Fruit fly (Drosophila melanogaster) whole organism, adult: ENCODE data around the gene Poxm.

Source experiments
- CG11617 ChIP-seq: fragments of 200-800 bp; sonication (Bioruptor generic); optimal IDR thresholded peaks from 2 replicates; lab custom pipeline; 2017; ENCODE audit warnings: mild to moderate bottlenecking, missing biosample characterization, missing genetic modification reagents, missing genetic modification characterization
- CG12768 ChIP-seq: fragments of 200-800 bp; sonication (Bioruptor generic); optimal IDR thresholded peaks from 2 replicates; lab custom pipeline; 2017; ENCODE audit warnings: missing biosample characterization, missing genetic modification characterization, mild to moderate bottlenecking, moderate library complexity, missing genetic modification reagents
- CG14711 ChIP-seq: fragments of 200-800 bp; sonication (Bioruptor generic); optimal IDR thresholded peaks from 2 replicates; lab custom pipeline; 2018; ENCODE audit warnings: missing biosample characterization, mild to moderate bottlenecking, missing genetic modification characterization, moderate library complexity
- CG1620 ChIP-seq: fragments of 200-800 bp; sonication (Bioruptor generic); optimal IDR thresholded peaks from 2 replicates; lab custom pipeline; 2016; ENCODE audit warnings: missing biosample characterization, missing genetic modification characterization
- CG33017 ChIP-seq: fragments of 200-800 bp; sonication (Bioruptor generic); optimal IDR thresholded peaks from 2 replicates; lab custom pipeline; 2018; ENCODE audit warnings: missing biosample characterization, mild to moderate bottlenecking, missing genetic modification characterization, moderate library complexity
- CG5204 ChIP-seq: fragments of 200-800 bp; sonication (Bioruptor generic); optimal IDR thresholded peaks from 2 replicates; lab custom pipeline; 2016; ENCODE audit warnings: missing biosample characterization, missing genetic modification characterization
- CG7045 ChIP-seq: fragments of 200-800 bp; sonication (Bioruptor generic); optimal IDR thresholded peaks from 2 replicates; lab custom pipeline; 2017; ENCODE audit warnings: missing biosample characterization, mild to moderate bottlenecking, missing genetic modification characterization
- CG7101 ChIP-seq: fragments of 200-800 bp; sonication (Bioruptor generic); optimal IDR thresholded peaks from 2 replicates; lab custom pipeline; 2018; ENCODE audit warnings: missing biosample characterization, mild to moderate bottlenecking, missing genetic modification characterization, moderate library complexity
- Clk ChIP-seq: fragments of 200-800 bp; sonication (Bioruptor generic); optimal IDR thresholded peaks from 2 replicates; lab custom pipeline; 2017; ENCODE audit warnings: missing biosample characterization, missing genetic modification characterization
- Crg-1 ChIP-seq: fragments of 200-800 bp; sonication (Bioruptor generic); optimal IDR thresholded peaks from 2 replicates; lab custom pipeline; 2016; ENCODE audit warnings: missing biosample characterization, missing genetic modification characterization
- Hr96 ChIP-seq: fragments of 200-800 bp; sonication (Bioruptor generic); optimal IDR thresholded peaks from 2 replicates; lab custom pipeline; 2016; ENCODE audit warnings: missing biosample characterization, missing genetic modification characterization
- Mnt ChIP-seq: fragments of 200-800 bp; sonication (Bioruptor generic); optimal IDR thresholded peaks from 2 replicates; lab custom pipeline; 2016; ENCODE audit warnings: missing biosample characterization, mild to moderate bottlenecking, missing genetic modification characterization
- bab1 ChIP-seq: fragments of 200-800 bp; sonication (Bioruptor generic); optimal IDR thresholded peaks from 3 replicates; lab custom pipeline; 2019; ENCODE audit warnings: missing biosample characterization, mild to moderate bottlenecking, missing genetic modification characterization, moderate library complexity
- cic ChIP-seq: fragments of 200-800 bp; sonication (Bioruptor generic); optimal IDR thresholded peaks from 2 replicates; lab custom pipeline; 2017; ENCODE audit warnings: missing biosample characterization, mild to moderate bottlenecking, missing genetic modification characterization, moderate library complexity
- cnc ChIP-seq, 2 experiments: fragments of >200 bp; optimal IDR thresholded peaks; 2 replicates each; lab custom pipeline; 2017
- kay ChIP-seq: fragments of 200-800 bp; sonication (Bioruptor generic); peaks from one replicate; lab custom pipeline; 2016; ENCODE audit warnings: missing biosample characterization, missing genetic modification characterization, borderline replicate concordance
- ovo ChIP-seq: fragments of 200-800 bp; sonication (Bioruptor generic); optimal IDR thresholded peaks from 2 replicates; lab custom pipeline; 2016; ENCODE audit warnings: missing biosample characterization, missing genetic modification characterization
- pad ChIP-seq: fragments of 200-800 bp; sonication (Bioruptor generic); optimal IDR thresholded peaks from 3 replicates; lab custom pipeline; 2017; ENCODE audit warnings: missing biosample characterization, missing genetic modification characterization, mild to moderate bottlenecking, moderate library complexity, missing genetic modification reagents
- tj ChIP-seq: fragments of 200-800 bp; sonication (Bioruptor generic); optimal IDR thresholded peaks from 3 replicates; lab custom pipeline; 2017; ENCODE audit warnings: missing biosample characterization, mild to moderate bottlenecking, missing genetic modification characterization, moderate library complexity
- toe ChIP-seq: fragments of 200-800 bp; sonication (Bioruptor generic); optimal IDR thresholded peaks from 2 replicates; lab custom pipeline; 2016; ENCODE audit warnings: missing biosample characterization, missing genetic modification characterization

Poxm gene

dm6 chr3R:8300928-8301752 is 32.5 kb downstream of the Poxm start, which contains the start of the genes CG9626 and mRpL1:
Gene CG9626 (minus strand): TSS chr3R:8300978.
Gene mRpL1 (plus strand): TSS chr3R:8301440.
- no peak for TF ChIP-seq Hr96 (GFP tag; lab: Kevin White, UChicago)
- no peak for TF ChIP-seq tj
- TF ChIP-seq CG12768 = no peak
- peak; percentile 34 for TF ChIP-seq bab1 (GFP tag; lab: Kevin White, UChicago)
- no peak for TF ChIP-seq CG14711 (tag; lab: Kevin White, UChicago)
- TF ChIP-seq Crg-1 = no peak
- peak; percentile 19 for TF ChIP-seq pad (GFP tag; lab: Kevin White, UChicago)
- no peak for TF ChIP-seq toe (GFP tag; lab: Kevin White, UChicago)
- TF ChIP-seq cic (GFP tag; lab: Kevin White, UChicago) = no peak
- no peak for TF ChIP-seq cnc (optimal IDR thresholded peaks at IDR 0.05; lab: Kevin White, UChicago)
- TF ChIP-seq CG33017 (tag; lab: Kevin White, UChicago) = no peak
- TF ChIP-seq CG5204 (GFP tag; lab: Kevin White, UChicago) = no peak
- TF ChIP-seq kay (GFP tag; lab: Kevin White, UChicago) = peak; percentile 73
- no peak for TF ChIP-seq CG1620 (GFP tag; lab: Kevin White, UChicago)
- no peak for TF ChIP-seq Clk (GFP tag; lab: Kevin White, UChicago)
- no peak for TF ChIP-seq CG7045 (GFP tag; lab: Kevin White, UChicago)
- peak; percentile 50 for TF ChIP-seq Mnt (GFP tag; lab: Kevin White, UChicago)
- no peak for TF ChIP-seq ovo
- TF ChIP-seq CG11617 (GFP tag; lab: Kevin White, UChicago) = peak; percentile 0
- peak; percentile 8 for TF ChIP-seq CG7101 (tag; lab: Kevin White, UChicago)

- TF ChIP-seq bab1 (GFP tag; lab: Kevin White, UChicago) = no peak
- no peak for TF ChIP-seq CG11617 (GFP tag; lab: Kevin White, UChicago)
- TF ChIP-seq ovo = no peak
- TF ChIP-seq pad (GFP tag; lab: Kevin White, UChicago) = no peak
- no peak for TF ChIP-seq CG7045 (GFP tag; lab: Kevin White, UChicago)
- no peak for TF ChIP-seq CG1620 (GFP tag; lab: Kevin White, UChicago)
- no peak for TF ChIP-seq cnc (optimal IDR thresholded peaks at IDR 0.05; lab: Kevin White, UChicago)
- TF ChIP-seq CG33017 (tag; lab: Kevin White, UChicago) = no peak
- TF ChIP-seq CG14711 (tag; lab: Kevin White, UChicago) = no peak
- TF ChIP-seq Mnt (GFP tag; lab: Kevin White, UChicago) = no peak
- TF ChIP-seq CG7101 (tag; lab: Kevin White, UChicago) = no peak
- TF ChIP-seq CG5204 (GFP tag; lab: Kevin White, UChicago) = no peak
- no peak for TF ChIP-seq CG12768
- TF ChIP-seq Clk (GFP tag; lab: Kevin White, UChicago) = no peak
- TF ChIP-seq tj = no peak
- TF ChIP-seq kay (GFP tag; lab: Kevin White, UChicago) = no peak
Measured at dm6 chr3R:8292034-8292433, 41.6 kb downstream of the Poxm start, which contains the start of gene CG31463. Gene CG31463 (plus strand): TSS chr3R:8292335.

- no peak for TF ChIP-seq toe (GFP tag; lab: Kevin White, UChicago)
- TF ChIP-seq CG12768 = no peak
- no peak for TF ChIP-seq CG11617 (GFP tag; lab: Kevin White, UChicago)
- TF ChIP-seq CG5204 (GFP tag; lab: Kevin White, UChicago) = no peak
- no peak for TF ChIP-seq Hr96 (GFP tag; lab: Kevin White, UChicago)
- TF ChIP-seq tj = no peak
- no peak for TF ChIP-seq kay (GFP tag; lab: Kevin White, UChicago)
- TF ChIP-seq CG1620 (GFP tag; lab: Kevin White, UChicago) = no peak
- TF ChIP-seq CG7101 (tag; lab: Kevin White, UChicago) = no peak
- no peak for TF ChIP-seq Mnt (GFP tag; lab: Kevin White, UChicago)
- TF ChIP-seq CG7045 (GFP tag; lab: Kevin White, UChicago) = no peak
- no peak for TF ChIP-seq pad (GFP tag; lab: Kevin White, UChicago)
- no peak for TF ChIP-seq cic (GFP tag; lab: Kevin White, UChicago)
- no peak for TF ChIP-seq CG14711 (tag; lab: Kevin White, UChicago)
- no peak for TF ChIP-seq CG33017 (tag; lab: Kevin White, UChicago)
- no peak for TF ChIP-seq cnc (optimal IDR thresholded peaks at IDR 0.05; lab: Kevin White, UChicago)
- no peak for TF ChIP-seq Clk (GFP tag; lab: Kevin White, UChicago)
- no peak for TF ChIP-seq Crg-1
- no peak for TF ChIP-seq ovo
- TF ChIP-seq bab1 (GFP tag; lab: Kevin White, UChicago) = no peak
Measured at dm6 chr3R:8290940-8291339, 42.7 kb downstream of the Poxm start, which contains the start of gene CG31464. Gene CG31464 (plus strand): TSS chr3R:8291240.

DNA sequence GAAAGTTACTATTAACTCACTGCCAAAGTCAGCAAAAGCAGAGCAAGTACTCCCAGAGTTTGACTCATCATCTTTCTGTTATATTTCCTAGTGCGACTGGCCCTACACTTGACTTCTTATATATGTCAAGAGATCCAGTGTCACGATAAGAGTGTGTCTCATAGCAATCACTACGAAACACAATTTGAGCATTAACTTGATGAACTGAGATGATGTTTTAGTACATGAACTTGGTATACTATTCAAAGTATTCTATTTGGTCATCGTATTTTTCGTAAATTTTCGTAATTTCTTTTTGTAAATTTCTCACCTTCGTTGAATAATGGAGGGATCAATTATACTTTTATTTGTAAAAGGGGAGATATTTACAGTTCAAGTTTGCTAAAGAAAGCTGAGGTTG is 43.1 kb downstream of the Poxm start, which contains the start of gene CG11672:
Gene CG11672, minus strand, starts transcription at position 101 of the 400 bp plus-strand sequence.
- no peak for TF ChIP-seq CG11617 (GFP tag; lab: Kevin White, UChicago)
- TF ChIP-seq ovo = no peak
- no peak for TF ChIP-seq toe (GFP tag; lab: Kevin White, UChicago)

DNA sequence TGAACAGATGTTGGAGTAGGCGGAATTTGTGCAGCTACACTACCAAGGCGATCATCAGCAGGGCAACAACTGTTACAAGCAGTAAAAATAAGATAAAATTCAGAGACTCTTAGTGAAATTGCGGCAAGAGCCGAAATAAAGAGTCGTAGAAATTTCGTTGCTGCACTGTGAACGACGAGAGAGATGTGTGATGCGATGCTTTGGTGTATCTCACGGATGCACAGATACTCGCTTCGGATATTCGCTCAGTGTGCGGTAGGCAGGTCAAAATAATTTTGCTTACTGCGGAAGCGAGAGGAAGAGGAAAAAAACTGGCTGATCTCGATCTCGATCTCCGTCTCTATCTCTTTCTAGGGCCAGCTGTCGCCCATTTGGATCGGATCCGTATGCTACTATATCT is 44.8 kb downstream of the Poxm start:
- no peak for TF ChIP-seq CG12768
- no peak for TF ChIP-seq pad (GFP tag; lab: Kevin White, UChicago)
- no peak for TF ChIP-seq CG11617 (GFP tag; lab: Kevin White, UChicago)
- TF ChIP-seq CG14711 (tag; lab: Kevin White, UChicago) = no peak
- no peak for TF ChIP-seq cic (GFP tag; lab: Kevin White, UChicago)
- TF ChIP-seq ovo = no peak
- no peak for TF ChIP-seq Clk (GFP tag; lab: Kevin White, UChicago)
- TF ChIP-seq kay (GFP tag; lab: Kevin White, UChicago) = no peak
- TF ChIP-seq bab1 (GFP tag; lab: Kevin White, UChicago) = no peak
- no peak for TF ChIP-seq CG7045 (GFP tag; lab: Kevin White, UChicago)
- TF ChIP-seq toe (GFP tag; lab: Kevin White, UChicago) = no peak
- TF ChIP-seq Hr96 (GFP tag; lab: Kevin White, UChicago) = no peak
